Fruit fly (Drosophila melanogaster) whole organism, embryonic: Measurements from ENCODE around the gene Klp64D.

Experiments
- Adf1 ChIP-seq: fragments of 200-800 bp; sonication (Bioruptor generic); IDR thresholded peaks from 2 replicates; pipeline ENCODE4 v1.3.6; 2022; ENCODE audit warnings: missing biosample characterization, missing genetic modification characterization
- Antp ChIP-seq: fragments of 200-800 bp; sonication (Bioruptor generic); optimal IDR thresholded peaks from 3 replicates; lab custom pipeline; 2016; ENCODE audit warnings: missing biosample characterization, missing genetic modification characterization
- CG10366 ChIP-seq: fragments of 200-800 bp; sonication (Bioruptor generic); IDR thresholded peaks from 2 replicates; pipeline ENCODE4 v1.3.6; 2022; ENCODE audit warnings: missing biosample characterization, missing genetic modification characterization
- CG10979 ChIP-seq: fragments of 200-800 bp; sonication (Bioruptor generic); optimal IDR thresholded peaks from 2 replicates; lab custom pipeline; 2018; ENCODE audit warnings: missing biosample characterization, mild to moderate bottlenecking, missing genetic modification characterization, moderate library complexity
- CG11247 ChIP-seq: fragments of 200-800 bp; sonication (Bioruptor generic); IDR thresholded peaks from 2 replicates; pipeline ENCODE4 v1.3.6; 2022; ENCODE audit warnings: missing biosample characterization, missing genetic modification characterization
- CG11456 ChIP-seq: fragments of 200-800 bp; sonication (Bioruptor generic); IDR thresholded peaks from 3 replicates; pipeline ENCODE4 v1.3.6; 2022; ENCODE audit warnings: missing biosample characterization, missing genetic modification characterization
- CG12071 ChIP-seq: fragments of 200-800 bp; sonication (Bioruptor generic); optimal IDR thresholded peaks from 3 replicates; lab custom pipeline; 2018; ENCODE audit warnings: missing biosample characterization, mild to moderate bottlenecking, missing genetic modification characterization
- CG17361 ChIP-seq: fragments of 200-800 bp; sonication (Bioruptor generic); IDR thresholded peaks from 3 replicates; pipeline ENCODE4 v1.3.6; 2022; ENCODE audit warnings: missing biosample characterization, missing genetic modification characterization
- CG17568 ChIP-seq: fragments of 200-800 bp; sonication (Bioruptor generic); optimal IDR thresholded peaks from 2 replicates; lab custom pipeline; 2018; ENCODE audit warnings: missing biosample characterization, mild to moderate bottlenecking, missing genetic modification characterization, moderate library complexity
- CG18011 ChIP-seq: fragments of 200-800 bp; sonication (Bioruptor generic); optimal IDR thresholded peaks from 2 replicates; lab custom pipeline; 2017; ENCODE audit warnings: missing biosample characterization, missing genetic modification characterization, mild to moderate bottlenecking, moderate library complexity, missing genotype
- CG18599 ChIP-seq: fragments of 200-800 bp; sonication (Bioruptor generic); optimal IDR thresholded peaks from 3 replicates; lab custom pipeline; 2017; ENCODE audit warnings: missing biosample characterization, missing genetic modification characterization, mild to moderate bottlenecking, moderate library complexity, missing genetic modification reagents
- CG2120 ChIP-seq: fragments of 200-800 bp; sonication (Bioruptor generic); optimal IDR thresholded peaks from 3 replicates; lab custom pipeline; 2016; ENCODE audit warnings: missing biosample characterization, missing genetic modification characterization
- CG2202 ChIP-seq: fragments of 200-800 bp; sonication (Bioruptor generic); optimal IDR thresholded peaks from 2 replicates; lab custom pipeline; 2018; ENCODE audit warnings: missing biosample characterization, mild to moderate bottlenecking, missing genetic modification characterization
- CG2712 ChIP-seq: fragments of 200-800 bp; optimal IDR thresholded peaks from 3 replicates; lab custom pipeline; 2019; ENCODE audit warnings: missing biosample characterization, mild to moderate bottlenecking, missing genetic modification characterization, moderate library complexity
- CG31365 ChIP-seq: fragments of 200-800 bp; sonication (Bioruptor generic); optimal IDR thresholded peaks from 2 replicates; lab custom pipeline; 2018; ENCODE audit warnings: missing biosample characterization, mild to moderate bottlenecking, missing genetic modification characterization
- CG31388 ChIP-seq: fragments of 200-800 bp; sonication (Bioruptor generic); optimal IDR thresholded peaks from 2 replicates; lab custom pipeline; 2016; ENCODE audit warnings: missing biosample characterization, missing genetic modification characterization
- CG32532 ChIP-seq: fragments of 200-800 bp; sonication (Bioruptor generic); IDR thresholded peaks from 2 replicates; pipeline ENCODE4 v1.3.6; 2022; ENCODE audit warnings: missing biosample characterization, missing genetic modification characterization
- CG4730 ChIP-seq: fragments of 200-800 bp; sonication (Bioruptor generic); IDR thresholded peaks from 2 replicates; pipeline ENCODE4 v1.3.6; 2022; ENCODE audit warnings: missing biosample characterization, missing genetic modification characterization
- CG6654 ChIP-seq: fragments of 200-800 bp; sonication (Bioruptor generic); optimal IDR thresholded peaks from 2 replicates; lab custom pipeline; 2017; ENCODE audit warnings: missing biosample characterization, mild to moderate bottlenecking, missing genetic modification characterization
- CG7271 ChIP-seq: fragments of 200-800 bp; sonication (Bioruptor generic); optimal IDR thresholded peaks from 2 replicates; lab custom pipeline; 2018; ENCODE audit warnings: missing biosample characterization, mild to moderate bottlenecking, missing genetic modification characterization, moderate library complexity
- CG8281 ChIP-seq: fragments of 200-800 bp; sonication (Bioruptor generic); optimal IDR thresholded peaks from 2 replicates; lab custom pipeline; 2018; ENCODE audit warnings: missing biosample characterization, mild to moderate bottlenecking, missing genetic modification characterization, moderate library complexity
- CG8478 ChIP-seq: fragments of >200 bp; optimal IDR thresholded peaks from 2 replicates; lab custom pipeline; 2018
- CG9215 ChIP-seq: fragments of 200-800 bp; sonication (Bioruptor generic); IDR thresholded peaks from 2 replicates; pipeline ENCODE4 v1.3.6; 2022; ENCODE audit warnings: missing biosample characterization, missing genetic modification characterization
- Drgx ChIP-seq: fragments of 200-800 bp; sonication (Bioruptor generic); IDR thresholded peaks from 2 replicates; pipeline ENCODE4 v1.3.6; 2022; ENCODE audit warnings: missing biosample characterization, missing genetic modification characterization
- HHEX ChIP-seq: fragments of 200-800 bp; sonication (Bioruptor generic); optimal IDR thresholded peaks from 3 replicates; lab custom pipeline; 2017; ENCODE audit warnings: missing biosample characterization, mild to moderate bottlenecking, missing genetic modification characterization, missing genetic modification reagents
- Med ChIP-seq: fragments of 200-800 bp; sonication (Bioruptor generic); peaks from one replicate; lab custom pipeline; 2016; ENCODE audit warnings: missing biosample characterization, missing genetic modification characterization, mild to moderate bottlenecking, inconsistent platforms, moderate library complexity
- PHDP ChIP-seq: fragments of 200-800 bp; sonication (Bioruptor generic); optimal IDR thresholded peaks from 3 replicates; lab custom pipeline; 2018; ENCODE audit warnings: missing biosample characterization, mild to moderate bottlenecking, missing genetic modification characterization, moderate library complexity
- Side ChIP-seq: fragments of 200-800 bp; sonication (Bioruptor generic); optimal IDR thresholded peaks from 2 replicates; lab custom pipeline; 2016; ENCODE audit warnings: missing biosample characterization, missing genetic modification characterization
- Sry-β ChIP-seq: fragments of 200-800 bp; sonication (Bioruptor generic); optimal IDR thresholded peaks from 2 replicates; lab custom pipeline; 2018; ENCODE audit warnings: missing biosample characterization, mild to moderate bottlenecking, missing genetic modification characterization, moderate library complexity
- Stat92E ChIP-seq, 3 experiments: fragments of >200 bp in 2 of 3; fragments of 200-800 bp in 1 of 3; sonication (Bioruptor generic) in 1 of 3; optimal IDR thresholded peaks; 2 replicates each; lab custom pipeline; 2017 to 2019; ENCODE audit warnings: missing biosample characterization in 3 of 3, missing genetic modification characterization in 3 of 3, mild to moderate bottlenecking in 1 of 3, moderate library complexity in 1 of 3
- ap ChIP-seq: fragments of 200-800 bp; sonication (Bioruptor generic); IDR thresholded peaks from 2 replicates; pipeline ENCODE4 v1.3.6; 2022; ENCODE audit warnings: missing biosample characterization, missing genetic modification characterization
- ato ChIP-seq: fragments of 200-800 bp; sonication (Bioruptor generic); IDR thresholded peaks from 2 replicates; pipeline ENCODE4 v1.3.6; 2022; ENCODE audit warnings: missing biosample characterization, missing genetic modification characterization; ENCODE audit not compliant: partially characterized antibody
- az2 ChIP-seq: fragments of 200-800 bp; sonication (Bioruptor generic); optimal IDR thresholded peaks from 3 replicates; lab custom pipeline; 2016; ENCODE audit warnings: missing biosample characterization, missing genetic modification characterization
- btn ChIP-seq: fragments of 200-800 bp; sonication (Bioruptor generic); optimal IDR thresholded peaks from 2 replicates; lab custom pipeline; 2016; ENCODE audit warnings: missing biosample characterization, missing genetic modification characterization
- cas ChIP-seq: fragments of 200-800 bp; sonication (Bioruptor generic); IDR thresholded peaks from 2 replicates; pipeline ENCODE4 v1.3.6; 2022; ENCODE audit warnings: missing biosample characterization, missing genetic modification characterization
- da ChIP-seq: fragments of 200-800 bp; sonication (Bioruptor generic); optimal IDR thresholded peaks from 2 replicates; lab custom pipeline; 2016; ENCODE audit warnings: missing biosample characterization, missing genetic modification characterization
- exex ChIP-seq: fragments of 200-800 bp; sonication (Bioruptor generic); optimal IDR thresholded peaks from 4 replicates; lab custom pipeline; 2018; ENCODE audit warnings: missing biosample characterization, mild to moderate bottlenecking, missing genetic modification characterization, moderate library complexity
- fd102C ChIP-seq: fragments of 200-800 bp; sonication (Bioruptor generic); optimal IDR thresholded peaks from 2 replicates; lab custom pipeline; 2018; ENCODE audit warnings: missing biosample characterization, mild to moderate bottlenecking, missing genetic modification characterization, moderate library complexity
- fd96Cb ChIP-seq: fragments of 200-800 bp; sonication (Bioruptor generic); optimal IDR thresholded peaks from 2 replicates; lab custom pipeline; 2018; ENCODE audit warnings: missing biosample characterization, mild to moderate bottlenecking, missing genetic modification characterization, moderate library complexity
- grn ChIP-seq: fragments of 200-800 bp; sonication (Bioruptor generic); optimal IDR thresholded peaks from 3 replicates; lab custom pipeline; 2017; ENCODE audit warnings: missing biosample characterization, missing genetic modification characterization
- lab ChIP-seq: fragments of 200-800 bp; sonication (Bioruptor generic); optimal IDR thresholded peaks from 3 replicates; lab custom pipeline; 2017; ENCODE audit warnings: missing biosample characterization, missing genetic modification characterization, mild to moderate bottlenecking, moderate library complexity, missing genetic modification reagents
- mirr ChIP-seq: fragments of 200-800 bp; sonication (Bioruptor generic); optimal IDR thresholded peaks from 3 replicates; lab custom pipeline; 2018; ENCODE audit warnings: missing biosample characterization, mild to moderate bottlenecking, missing genetic modification characterization
- sens ChIP-seq: fragments of 200-800 bp; sonication (Bioruptor generic); peaks from one replicate; lab custom pipeline; 2016; ENCODE audit warnings: missing biosample characterization, missing genetic modification characterization
- so ChIP-seq: fragments of 200-800 bp; sonication (Bioruptor generic); IDR thresholded peaks from 3 replicates; pipeline ENCODE4 v1.3.6; 2022; ENCODE audit warnings: missing biosample characterization, missing genetic modification characterization
- sob ChIP-seq: fragments of 200-800 bp; sonication (Bioruptor generic); IDR thresholded peaks from 2 replicates; pipeline ENCODE4 v1.3.6; 2022; ENCODE audit warnings: missing biosample characterization, missing genetic modification characterization
- stc ChIP-seq: fragments of 200-800 bp; sonication (Bioruptor generic); IDR thresholded peaks from 2 replicates; pipeline ENCODE4 v1.3.6; 2022; ENCODE audit warnings: missing biosample characterization, missing genetic modification characterization
- tap ChIP-seq: fragments of 200-800 bp; optimal IDR thresholded peaks from 3 replicates; lab custom pipeline; 2019; ENCODE audit warnings: missing biosample characterization, mild to moderate bottlenecking, missing genetic modification characterization, moderate library complexity
- unpg ChIP-seq: fragments of 200-800 bp; sonication (Bioruptor generic); optimal IDR thresholded peaks from 3 replicates; lab custom pipeline; 2018; ENCODE audit warnings: missing biosample characterization, mild to moderate bottlenecking, missing genetic modification characterization, moderate library complexity
- z ChIP-seq: fragments of 200-800 bp; sonication (Bioruptor generic); IDR thresholded peaks from 3 replicates; pipeline ENCODE4 v1.3.6; 2022; ENCODE audit warnings: missing biosample characterization, missing genetic modification characterization
- zen2 ChIP-seq: fragments of 200-800 bp; sonication (Bioruptor generic); IDR thresholded peaks from 3 replicates; pipeline ENCODE4 v1.3.6; 2022; ENCODE audit warnings: missing biosample characterization, missing genetic modification characterization; ENCODE audit not compliant: partially characterized antibody
- zf30C ChIP-seq: fragments of 200-800 bp; sonication (Bioruptor generic); optimal IDR thresholded peaks from 3 replicates; lab custom pipeline; 2018; ENCODE audit warnings: missing biosample characterization, mild to moderate bottlenecking, missing genetic modification characterization

Klp64D gene

dm6 chr3L:5349751-5350310 lies 9.4 kb downstream of the Klp64D start:
- TF ChIP-seq CG4730 (GFP tag; lab: Robert Waterston, UW), result 0 out of 2 replicates have a peak, but pooled peaks have one; percentile 12
- TF ChIP-seq CG9215 (GFP tag; lab: Robert Waterston, UW), result no peak
- peak; percentile 18 for TF ChIP-seq sens (GFP tag; lab: Kevin White, UChicago)
- no peak for TF ChIP-seq CG31388 (GFP tag; lab: Kevin White, UChicago)
- TF ChIP-seq Drgx (GFP tag; lab: Robert Waterston, UW), result peak; percentile 46; the same call in 1 of the 2 replicates
- no peak for TF ChIP-seq zen2 (GFP tag; lab: Robert Waterston, UW)
- TF ChIP-seq sob, result no peak
- no peak for TF ChIP-seq so (GFP tag; lab: Robert Waterston, UW)
- no peak for TF ChIP-seq Adf1
- no peak for TF ChIP-seq CG31365 (tag; lab: Kevin White, UChicago)
- no peak for TF ChIP-seq PHDP (tag; lab: Kevin White, UChicago)
- TF ChIP-seq CG18011 (GFP tag; lab: Kevin White, UChicago), result no peak
- TF ChIP-seq CG7271 (tag; lab: Kevin White, UChicago), result no peak
- TF ChIP-seq ap (GFP tag; lab: Robert Waterston, UW), result 0 out of 2 replicates have a peak, but pooled peaks have one; percentile 6
- TF ChIP-seq Stat92E (GFP tag; optimal IDR thresholded peaks at IDR 0.05; lab: Kevin White, UChicago), result no peak
- TF ChIP-seq CG2712 (tag; lab: Kevin White, UChicago), result peak; percentile 13
- no peak for TF ChIP-seq fd96Cb
- no peak for TF ChIP-seq CG11247
- TF ChIP-seq CG2120 (GFP tag; lab: Kevin White, UChicago), result no peak
- TF ChIP-seq Med (GFP tag; lab: Kevin White, UChicago), result peak; percentile 58
- TF ChIP-seq Antp (GFP tag; lab: Kevin White, UChicago), result no peak
- no peak for TF ChIP-seq Side (GFP tag; lab: Kevin White, UChicago)
- no peak for TF ChIP-seq da (GFP tag; lab: Kevin White, UChicago)
- TF ChIP-seq unpg (GFP tag; lab: Kevin White, UChicago), result no peak
- no peak for TF ChIP-seq tap (tag; lab: Kevin White, UChicago)
- TF ChIP-seq z (GFP tag; lab: Robert Waterston, UW), result no peak
- no peak for TF ChIP-seq HHEX
- TF ChIP-seq CG17568, result no peak

DNA sequence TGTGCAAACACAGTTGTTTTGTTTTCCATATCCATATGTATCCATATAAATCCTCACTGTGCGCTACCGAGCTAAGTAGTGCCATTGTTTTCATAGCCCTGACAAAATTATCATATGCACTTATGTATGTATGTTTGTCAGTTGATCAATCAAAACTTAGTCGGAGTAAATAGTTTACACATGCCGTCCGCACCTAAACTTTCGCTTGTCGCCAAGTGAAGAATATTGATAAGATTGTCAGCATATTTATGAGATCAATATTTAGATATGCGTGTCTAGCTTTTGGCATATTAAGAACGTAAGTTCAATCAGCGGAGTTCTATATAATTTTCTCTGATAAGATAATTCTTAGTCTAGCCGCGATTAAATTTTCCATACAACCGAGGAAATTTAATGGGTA lies 10.2 kb downstream of the Klp64D start:
- TF ChIP-seq CG11456 (no peak), CG17361 (no peak), mirr (GFP tag; lab: Kevin White, UChicago) (peak; percentile 66), CG18599 (GFP tag; lab: Kevin White, UChicago) (peak; percentile 2), ato (GFP tag; lab: Robert Waterston, UW) (no peak), az2 (GFP tag; lab: Kevin White, UChicago) (no peak), Sry-β (GFP tag; lab: Kevin White, UChicago) (no peak), Drgx (GFP tag; lab: Robert Waterston, UW) (no peak), CG8281 (tag; lab: Kevin White, UChicago) (peak; percentile 84), fd102C (GFP tag; lab: Kevin White, UChicago) (no peak), cas (no peak), CG10979 (no peak), CG10366 (no peak), CG32532 (no peak), CG8478 (lab: Kevin White, UChicago) (no peak), CG12071 (GFP tag; lab: Kevin White, UChicago) (peak; percentile 2), grn (GFP tag; lab: Kevin White, UChicago) (peak; percentile 52), Antp (GFP tag; lab: Kevin White, UChicago) (no peak), zf30C (GFP tag; lab: Kevin White, UChicago) (no peak), CG2202 (tag; lab: Kevin White, UChicago) (no peak), CG6654 (GFP tag; lab: Kevin White, UChicago) (no peak), lab (peak; percentile 30), stc (GFP tag; lab: Robert Waterston, UW) (no peak), exex (tag; lab: Kevin White, UChicago) (peak; percentile 75), btn (GFP tag; lab: Kevin White, UChicago) (no peak)
